Worm (Caenorhabditis elegans): ENCODE measurements around the gene C03B1.7.

C03B1.7 gene

DNA sequence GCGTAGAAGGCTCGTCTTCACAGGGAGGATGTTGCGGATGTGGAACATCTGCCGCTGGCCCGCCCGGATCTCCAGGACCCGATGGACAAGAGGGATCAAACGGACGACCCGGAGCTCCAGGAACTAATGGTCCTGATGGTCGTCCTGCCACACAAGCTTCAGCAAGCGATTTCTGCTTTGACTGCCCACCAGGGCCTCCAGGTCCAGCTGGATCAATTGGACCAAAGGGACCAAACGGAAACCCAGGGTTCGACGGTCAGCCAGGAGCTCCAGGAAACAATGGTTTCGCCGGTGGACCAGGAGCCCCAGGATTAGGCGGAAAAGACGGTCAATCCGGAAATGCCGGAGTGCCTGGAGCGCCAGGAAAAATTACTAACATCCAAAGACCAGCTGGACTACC is 7.0 kb upstream of the C03B1.7 start:
- TF ChIP-seq dao-5 (tag; optimal IDR thresholded peaks at IDR 0.05) (no peak), him-1 (tag; optimal IDR thresholded peaks at IDR 0.05) (no peak), W03F9.2 (tag; optimal IDR thresholded peaks at IDR 0.05) (no peak)

ce11 chrX:6337338-6337737 is 4.3 kb upstream of the C03B1.7 start:
- TF ChIP-seq him-1 (tag; optimal IDR thresholded peaks at IDR 0.05) (no peak), dao-5 (tag; optimal IDR thresholded peaks at IDR 0.05) (no peak), W03F9.2 (tag; optimal IDR thresholded peaks at IDR 0.05) (no peak)

DNA sequence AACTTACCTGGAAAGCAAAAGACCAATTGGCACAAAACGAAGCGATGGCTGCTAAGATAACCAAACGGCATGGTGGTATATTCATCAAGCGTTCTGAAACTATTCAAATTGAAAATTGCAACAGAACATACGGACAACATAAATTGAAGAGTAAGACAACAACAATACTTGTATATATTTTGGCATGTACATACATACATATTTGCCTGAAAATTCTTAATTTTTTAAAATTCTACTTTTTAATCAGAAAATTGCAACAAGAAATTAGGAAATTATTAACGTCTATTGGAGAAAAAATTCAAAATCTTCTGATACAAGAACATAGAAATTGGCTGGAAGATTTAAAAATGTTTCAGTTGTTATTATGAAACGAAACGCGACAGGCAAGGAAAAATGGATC is 3.7 kb upstream of the C03B1.7 start, which contains the start of gene C03B1.13:
Gene C03B1.13, minus strand, starts transcription at position 101 of the 400 bp plus-strand sequence.
- TF ChIP-seq W03F9.2 (tag; optimal IDR thresholded peaks at IDR 0.05), result no peak
- TF ChIP-seq dao-5 (tag; optimal IDR thresholded peaks at IDR 0.05), result no peak
- no peak for TF ChIP-seq him-1 (tag; optimal IDR thresholded peaks at IDR 0.05)

ce11 chrX:6338446-6338845 is 3.2 kb upstream of the C03B1.7 start:
- TF ChIP-seq him-1 (tag; optimal IDR thresholded peaks at IDR 0.05) (no peak), W03F9.2 (tag; optimal IDR thresholded peaks at IDR 0.05) (no peak), dao-5 (tag; optimal IDR thresholded peaks at IDR 0.05) (no peak)

ce11 chrX:6345785-6346184 is 4.2 kb downstream of the C03B1.7 start:
- TF ChIP-seq him-1 (tag; optimal IDR thresholded peaks at IDR 0.05), result no peak
- no peak for TF ChIP-seq W03F9.2 (tag; optimal IDR thresholded peaks at IDR 0.05)
- TF ChIP-seq dao-5 (tag; optimal IDR thresholded peaks at IDR 0.05), result no peak

- no peak for TF ChIP-seq him-1 (tag; optimal IDR thresholded peaks at IDR 0.05)
- no peak for TF ChIP-seq W03F9.2 (tag; optimal IDR thresholded peaks at IDR 0.05)
- TF ChIP-seq dao-5 (tag; optimal IDR thresholded peaks at IDR 0.05), result no peak
Observed at ce11 chrX:6347013-6347412, 5.4 kb downstream of the C03B1.7 start, which contains the start of gene C03B1.9. Gene C03B1.9, minus strand, starts transcription at chrX:6347113.

DNA sequence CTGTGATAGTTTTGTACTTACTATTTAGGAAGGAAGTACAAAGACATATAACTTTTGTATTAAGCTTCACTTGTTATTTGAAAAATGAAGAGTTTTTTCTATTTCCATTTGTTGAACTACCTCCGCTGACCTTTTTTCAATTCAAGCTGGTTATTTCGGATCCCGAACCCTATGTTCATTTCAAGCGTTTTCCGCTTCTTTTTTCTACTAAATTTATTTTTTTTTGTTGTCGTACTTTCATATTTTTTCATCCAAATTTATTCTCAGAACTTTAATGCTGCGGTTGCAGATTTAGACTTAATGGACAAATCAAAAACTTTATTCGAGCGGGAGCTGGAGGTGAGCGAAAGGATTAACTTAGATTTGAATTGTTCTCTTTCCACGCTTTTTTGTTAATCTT is 8.4 kb downstream of the C03B1.7 start, which contains the start of gene C03B1.6:
Gene C03B1.6, plus strand, starts transcription at position 301 of the 400 bp plus-strand sequence.
- TF ChIP-seq him-1 (tag; optimal IDR thresholded peaks at IDR 0.05) (no peak), W03F9.2 (tag; optimal IDR thresholded peaks at IDR 0.05) (no peak), dao-5 (tag; optimal IDR thresholded peaks at IDR 0.05) (no peak)

- TF ChIP-seq him-1 (tag; optimal IDR thresholded peaks at IDR 0.05) (no peak), dao-5 (tag; optimal IDR thresholded peaks at IDR 0.05) (no peak), W03F9.2 (tag; optimal IDR thresholded peaks at IDR 0.05) (no peak)
Observed at ce11 chrX:6353763-6354162, 12.2 kb downstream of the C03B1.7 start.

ce11 chrX:6355030-6355635 is 13.5 kb downstream of the C03B1.7 start, which contains the start of gene C03B1.5:
Gene C03B1.5, plus strand, starts transcription at chrX:6355585.
- TF ChIP-seq W03F9.2 (tag; optimal IDR thresholded peaks at IDR 0.05) (no peak), him-1 (tag; optimal IDR thresholded peaks at IDR 0.05) (no peak), dao-5 (tag; optimal IDR thresholded peaks at IDR 0.05) (no peak)

DNA sequence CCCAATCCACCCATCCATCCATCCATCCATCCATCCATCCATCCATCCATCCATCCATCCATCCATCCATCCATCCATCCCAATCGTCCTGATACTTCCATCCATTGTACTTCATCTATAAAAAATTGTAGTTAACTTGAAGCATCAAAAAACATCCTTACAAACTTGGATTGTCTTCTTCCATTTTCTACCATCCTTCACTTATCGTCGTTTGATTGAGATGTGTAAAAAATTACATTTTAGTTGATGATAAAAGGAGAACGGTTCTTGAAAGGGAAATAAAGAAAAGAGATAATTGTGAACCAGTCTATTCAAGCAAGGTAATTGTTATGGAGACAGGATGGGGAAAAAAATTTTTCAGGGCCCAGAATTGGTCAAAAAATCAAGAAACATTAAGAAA is 16.2 kb downstream of the C03B1.7 start, which contains the start of gene C03B1.10:
Gene C03B1.10, minus strand, starts transcription at position 101 of the 400 bp plus-strand sequence.
- TF ChIP-seq him-1 (tag; optimal IDR thresholded peaks at IDR 0.05) (no peak), dao-5 (tag; optimal IDR thresholded peaks at IDR 0.05) (no peak), W03F9.2 (tag; optimal IDR thresholded peaks at IDR 0.05) (no peak)

- no peak for TF ChIP-seq dao-5 (tag; optimal IDR thresholded peaks at IDR 0.05)
- no peak for TF ChIP-seq W03F9.2 (tag; optimal IDR thresholded peaks at IDR 0.05)
- TF ChIP-seq him-1 (tag; optimal IDR thresholded peaks at IDR 0.05), result no peak
Observed at ce11 chrX:6360077-6360476, 18.5 kb downstream of the C03B1.7 start.

DNA sequence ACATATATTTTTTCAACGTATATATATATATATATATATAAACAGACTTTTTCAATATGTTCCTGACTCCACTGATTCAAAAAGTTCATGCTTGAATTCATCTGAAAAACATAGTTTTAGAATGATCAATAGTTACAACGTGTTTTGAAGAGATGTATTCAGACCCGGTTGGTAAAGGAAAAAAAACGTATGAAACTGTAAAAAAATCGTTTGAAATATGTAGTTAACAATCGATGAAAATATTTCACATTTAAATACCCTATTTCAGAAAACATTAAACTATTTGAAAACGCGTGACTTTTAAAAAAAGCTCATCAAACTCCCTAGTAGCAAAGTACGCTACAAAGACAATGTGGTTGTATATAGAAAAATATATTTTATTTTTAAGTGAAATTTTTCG is 19.0 kb downstream of the C03B1.7 start, which contains the start of gene C03B1.14:
Gene C03B1.14, minus strand, starts transcription at position 101 of the 400 bp plus-strand sequence.
- no peak for TF ChIP-seq W03F9.2 (tag; optimal IDR thresholded peaks at IDR 0.05)
- TF ChIP-seq dao-5 (tag; optimal IDR thresholded peaks at IDR 0.05), result no peak
- TF ChIP-seq him-1 (tag; optimal IDR thresholded peaks at IDR 0.05), result no peak

DNA sequence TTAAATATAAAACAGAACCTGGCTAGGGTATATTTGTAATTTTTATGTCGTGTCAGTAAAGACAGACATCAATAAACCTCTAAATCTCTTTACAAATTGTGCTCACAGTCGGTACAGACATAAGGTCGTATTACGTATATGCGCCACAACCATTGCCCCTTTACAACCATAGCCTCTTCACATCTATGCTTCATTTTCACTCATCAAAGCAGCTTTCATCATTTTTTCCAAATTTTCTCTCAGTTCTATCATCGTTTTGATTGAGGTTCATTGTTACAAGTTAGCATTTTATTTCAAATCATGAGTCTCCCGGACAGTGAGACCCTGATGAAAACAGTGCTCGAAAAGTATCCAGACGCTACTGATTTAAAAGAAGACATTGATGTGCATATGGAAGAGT is 22.6 kb downstream of the C03B1.7 start, which contains the start of gene C03B1.4:
Gene C03B1.4, plus strand, starts transcription at position 301 of the 400 bp plus-strand sequence.
- no peak for TF ChIP-seq W03F9.2 (tag; optimal IDR thresholded peaks at IDR 0.05)
- no peak for TF ChIP-seq him-1 (tag; optimal IDR thresholded peaks at IDR 0.05)
- TF ChIP-seq dao-5 (tag; optimal IDR thresholded peaks at IDR 0.05), result no peak

DNA sequence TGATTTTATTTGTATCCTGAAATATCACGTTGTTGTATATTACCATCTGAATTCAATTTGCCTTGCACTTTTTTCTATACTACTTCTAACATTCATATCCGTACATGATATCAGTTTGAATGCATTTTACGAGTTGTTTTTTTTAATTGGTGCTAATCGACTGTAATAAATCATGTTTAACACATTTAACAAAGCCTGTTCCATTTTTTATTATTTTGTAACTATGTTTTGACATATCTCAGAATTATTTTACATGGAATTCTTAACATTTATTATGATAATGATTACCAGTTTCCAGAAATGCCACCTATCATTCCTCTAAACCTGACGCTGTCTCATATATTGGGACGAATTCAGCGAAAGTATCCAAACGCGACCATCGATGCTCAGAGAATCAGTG is 24.1 kb downstream of the C03B1.7 start, which contains the start of gene C03B1.3:
Gene C03B1.3, plus strand, starts transcription at position 301 of the 400 bp plus-strand sequence.
- no peak for TF ChIP-seq W03F9.2 (tag; optimal IDR thresholded peaks at IDR 0.05)

DNA sequence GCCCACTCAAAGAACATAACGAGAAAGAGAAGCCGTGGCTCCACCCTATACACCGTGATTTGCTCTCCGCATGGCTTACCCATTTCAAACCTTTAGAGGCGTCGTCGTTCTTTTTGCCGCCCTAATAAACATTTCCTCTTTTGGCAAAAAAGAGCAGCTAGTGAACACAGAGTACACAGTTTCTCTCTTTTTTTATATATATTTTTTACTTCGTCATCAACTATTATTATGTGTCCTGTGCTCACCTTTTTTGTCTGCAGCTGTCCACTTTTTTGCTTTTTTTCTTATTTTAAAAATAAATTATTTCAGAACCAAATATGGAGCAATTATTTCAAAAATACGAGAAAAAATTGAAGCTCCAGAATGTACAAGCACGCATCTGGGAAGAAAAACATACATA is 28.1 kb downstream of the C03B1.7 start, which contains the start of gene C03B1.2:
Gene C03B1.2, plus strand, starts transcription at position 301 of the 400 bp plus-strand sequence.
- TF ChIP-seq him-1 (tag; optimal IDR thresholded peaks at IDR 0.05) (no peak), dao-5 (tag; optimal IDR thresholded peaks at IDR 0.05) (no peak), W03F9.2 (tag; optimal IDR thresholded peaks at IDR 0.05) (no peak)

Measured in whole organism, L4/young adult.